Fruit fly (Drosophila melanogaster) whole organism, adult: ENCODE results near the gene CG3982.

Source experiments
- CG11617 ChIP-seq: fragments of 200-800 bp; sonication (Bioruptor generic); optimal IDR thresholded peaks from 2 replicates; lab custom pipeline; 2017; ENCODE audit warnings: mild to moderate bottlenecking, missing biosample characterization, missing genetic modification reagents, missing genetic modification characterization
- CG12768 ChIP-seq: fragments of 200-800 bp; sonication (Bioruptor generic); optimal IDR thresholded peaks from 2 replicates; lab custom pipeline; 2017; ENCODE audit warnings: missing biosample characterization, missing genetic modification characterization, mild to moderate bottlenecking, moderate library complexity, missing genetic modification reagents
- Mnt ChIP-seq: fragments of 200-800 bp; sonication (Bioruptor generic); optimal IDR thresholded peaks from 2 replicates; lab custom pipeline; 2016; ENCODE audit warnings: missing biosample characterization, mild to moderate bottlenecking, missing genetic modification characterization
- bab1 ChIP-seq: fragments of 200-800 bp; sonication (Bioruptor generic); optimal IDR thresholded peaks from 3 replicates; lab custom pipeline; 2019; ENCODE audit warnings: missing biosample characterization, mild to moderate bottlenecking, missing genetic modification characterization, moderate library complexity
- cnc ChIP-seq, 2 experiments: fragments of >200 bp; optimal IDR thresholded peaks; 2 replicates each; lab custom pipeline; 2017
- kay ChIP-seq: fragments of 200-800 bp; sonication (Bioruptor generic); peaks from one replicate; lab custom pipeline; 2016; ENCODE audit warnings: missing biosample characterization, missing genetic modification characterization, borderline replicate concordance
- ovo ChIP-seq: fragments of 200-800 bp; sonication (Bioruptor generic); optimal IDR thresholded peaks from 2 replicates; lab custom pipeline; 2016; ENCODE audit warnings: missing biosample characterization, missing genetic modification characterization
- pad ChIP-seq: fragments of 200-800 bp; sonication (Bioruptor generic); optimal IDR thresholded peaks from 3 replicates; lab custom pipeline; 2017; ENCODE audit warnings: missing biosample characterization, missing genetic modification characterization, mild to moderate bottlenecking, moderate library complexity, missing genetic modification reagents
- toe ChIP-seq: fragments of 200-800 bp; sonication (Bioruptor generic); optimal IDR thresholded peaks from 2 replicates; lab custom pipeline; 2016; ENCODE audit warnings: missing biosample characterization, missing genetic modification characterization

- TF ChIP-seq CG11617 (GFP tag; lab: Kevin White, UChicago) (peak; percentile 90), ovo (GFP tag; lab: Kevin White, UChicago) (no peak), CG12768 (peak; percentile 90), kay (GFP tag; lab: Kevin White, UChicago) (peak; percentile 81), pad (GFP tag; lab: Kevin White, UChicago) (peak; percentile 56), Mnt (GFP tag; lab: Kevin White, UChicago) (peak; percentile 54), cnc (optimal IDR thresholded peaks at IDR 0.05; lab: Kevin White, UChicago) (no peak), bab1 (GFP tag; lab: Kevin White, UChicago) (peak; percentile 89), toe (GFP tag; lab: Kevin White, UChicago) (peak; percentile 70)
Measured at dm6 chr3L:9462247-9462769, 45.1 kb upstream of the CG3982 start.
